Worm (Caenorhabditis elegans) whole organism, midembryonic: ENCODE measurements around the gene srj-18.

Experiments
- T22C8.4 ChIP-seq: fragments of 200-800 bp; sonication (Bioruptor generic); IDR thresholded peaks from 2 replicates; pipeline ENCODE4 v1.3.6; 2022; ENCODE audit warnings: missing genetic modification characterization, missing compliant biosample characterization
- cog-1 ChIP-seq: sonication (generic microtip); optimal IDR thresholded peaks from 2 replicates; lab custom pipeline; 2016; ENCODE audit warnings: missing genetic modification characterization, missing compliant biosample characterization
- flt-1 ChIP-seq: fragments of 200-800 bp; sonication (Bioruptor generic); IDR thresholded peaks from 2 replicates; pipeline ENCODE4 v1.3.6; 2022; ENCODE audit warnings: missing genetic modification characterization, missing compliant biosample characterization
- klf-2 ChIP-seq: fragments of 200-800 bp; sonication (Bioruptor generic); conservative IDR thresholded peaks from 2 replicates; pipeline ENCODE4 v1.3.6; 2022; ENCODE audit warnings: missing genetic modification reagents, missing genetic modification characterization, missing compliant biosample characterization
- med-1 ChIP-seq: sonication (generic microtip); optimal IDR thresholded peaks from 2 replicates; lab custom pipeline; 2017; ENCODE audit warnings: missing genetic modification characterization, mild to moderate bottlenecking, missing compliant biosample characterization, antibody characterized with exemption, missing genetic modification reagents; ENCODE audit not compliant: insufficient read depth
- ref-1 ChIP-seq: fragments of 200-800 bp; sonication (Bioruptor generic); conservative IDR thresholded peaks from 2 replicates; pipeline ENCODE4 v1.3.6; 2022; ENCODE audit warnings: missing genetic modification reagents, missing genetic modification characterization, missing compliant biosample characterization
- tab-1 ChIP-seq: fragments of 200-800 bp; sonication (Bioruptor generic); IDR thresholded peaks from 2 replicates; pipeline ENCODE4 v1.3.6; 2022; ENCODE audit warnings: missing genetic modification characterization, missing compliant biosample characterization
- ztf-23 ChIP-seq: fragments of 200-800 bp; sonication (Bioruptor generic); IDR thresholded peaks from 2 replicates; pipeline ENCODE4 v1.3.6; 2022; ENCODE audit warnings: missing genetic modification reagents, missing genetic modification characterization, missing compliant biosample characterization
- ztf-29 ChIP-seq: fragments of 200-800 bp; sonication (Bioruptor generic); IDR thresholded peaks from 2 replicates; pipeline ENCODE4 v1.3.6; 2022; ENCODE audit warnings: missing genetic modification reagents, missing genetic modification characterization, missing compliant biosample characterization

srj-18 gene

DNA sequence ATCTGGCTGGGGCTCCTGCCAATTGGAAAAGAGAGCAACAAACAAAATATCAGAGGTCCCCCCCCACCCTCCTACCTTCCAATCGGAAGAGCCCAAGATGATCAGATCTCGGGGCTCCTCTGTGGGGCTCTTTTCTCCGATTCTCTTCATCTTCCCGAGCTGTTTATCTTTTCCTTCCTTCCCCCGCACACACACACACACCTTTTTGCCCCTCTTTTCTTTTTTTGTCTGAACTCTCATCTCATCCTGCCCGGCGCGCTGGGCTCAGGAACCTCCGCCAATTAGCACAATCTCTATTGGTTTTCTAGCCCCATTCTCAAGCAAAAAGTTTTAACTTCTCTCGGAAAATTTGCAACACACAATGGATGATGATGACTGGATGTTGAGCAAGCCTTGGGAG, 29.1 kb downstream of the srj-18 start:
- TF ChIP-seq cog-1 (tag; lab: Kevin White, UChicago): no peak
- no peak for TF ChIP-seq ref-1 (GFP tag; lab: Robert Waterston, UW)
- TF ChIP-seq tab-1 (GFP tag; lab: Robert Waterston, UW): no peak
- TF ChIP-seq ztf-23: no peak
- no peak for TF ChIP-seq med-1
- no peak for TF ChIP-seq T22C8.4
- TF ChIP-seq ztf-29 (GFP tag; lab: Robert Waterston, UW): no peak
- no peak for TF ChIP-seq klf-2
- no peak for TF ChIP-seq flt-1

ce11 chrV:2807760-2808159, 33.6 kb downstream of the srj-18 start, which contains the start of gene ketn-1:
TSS of gene ketn-1 (minus strand) at chrV:2807860.
- TF ChIP-seq T22C8.4 (no peak), ztf-29 (GFP tag; lab: Robert Waterston, UW) (no peak), ref-1 (GFP tag; lab: Robert Waterston, UW) (no peak), med-1 (no peak), cog-1 (tag; lab: Kevin White, UChicago) (no peak), flt-1 (no peak), klf-2 (no peak), ztf-23 (no peak), tab-1 (GFP tag; lab: Robert Waterston, UW) (no peak)

ce11 chrV:2809443-2809842, 35.3 kb downstream of the srj-18 start:
- TF ChIP-seq flt-1 (no peak), cog-1 (tag; lab: Kevin White, UChicago) (no peak), tab-1 (GFP tag; lab: Robert Waterston, UW) (no peak), ref-1 (GFP tag; lab: Robert Waterston, UW) (no peak), klf-2 (no peak), ztf-23 (no peak), T22C8.4 (no peak), med-1 (no peak), ztf-29 (GFP tag; lab: Robert Waterston, UW) (no peak)

DNA sequence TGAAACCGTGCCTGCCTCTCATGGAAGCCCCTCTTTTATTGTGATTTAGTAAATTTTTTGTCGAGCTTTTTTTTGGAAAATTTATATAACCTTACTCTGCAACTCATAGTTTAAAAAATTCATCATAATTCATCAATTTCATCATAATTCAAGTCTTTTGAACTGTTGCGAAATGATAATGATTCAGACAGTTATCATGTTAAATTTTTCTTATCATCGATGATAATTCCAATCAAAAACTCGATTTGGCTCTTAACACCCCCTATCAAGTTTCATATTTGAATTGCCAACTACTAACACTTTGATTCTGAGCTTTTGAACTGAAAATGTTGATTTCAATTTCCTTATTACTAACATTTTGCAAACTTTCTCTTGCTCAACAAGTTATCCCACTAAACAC, 36.0 kb downstream of the srj-18 start, which contains the start of gene F54E2.1:
F54E2.1 (plus strand) TSS at position 235 of the 400 bp plus-strand sequence.
- TF ChIP-seq med-1 (no peak), ztf-23 (no peak), T22C8.4 (no peak), klf-2 (no peak)

DNA sequence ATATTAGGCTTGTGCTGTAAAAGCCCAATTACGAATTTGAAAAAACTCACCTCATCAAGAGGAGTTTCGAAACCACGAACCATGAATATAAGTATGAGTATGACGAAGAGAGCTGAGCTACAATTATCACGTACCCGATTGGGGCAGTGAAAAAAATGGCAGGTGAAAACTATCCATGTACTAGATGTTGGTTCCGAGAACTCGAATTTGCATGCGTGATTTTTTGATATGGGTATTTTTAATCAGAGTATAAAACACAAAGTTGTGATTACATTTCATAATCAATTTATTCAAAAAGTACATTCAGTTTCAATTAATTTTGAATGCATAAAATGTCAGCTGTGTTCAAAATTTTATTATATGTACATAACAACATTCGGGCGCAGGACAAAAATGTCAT, 39.7 kb downstream of the srj-18 start, which contains the start of gene F54E2.9:
F54E2.9 (minus strand) TSS at position 132 of the 400 bp plus-strand sequence.
- TF ChIP-seq tab-1 (GFP tag; lab: Robert Waterston, UW): no peak
- no peak for TF ChIP-seq flt-1
- TF ChIP-seq ref-1 (GFP tag; lab: Robert Waterston, UW): no peak

ce11 chrV:2815956-2816355, 41.8 kb downstream of the srj-18 start, which contains the start of gene F54E2.5:
TSS of gene F54E2.5 (minus strand) at chrV:2816056.
- no peak for TF ChIP-seq med-1
- TF ChIP-seq tab-1 (GFP tag; lab: Robert Waterston, UW): no peak
- no peak for TF ChIP-seq T22C8.4
- no peak for TF ChIP-seq ztf-29 (GFP tag; lab: Robert Waterston, UW)
- TF ChIP-seq flt-1: no peak
- TF ChIP-seq ztf-23: no peak
- no peak for TF ChIP-seq ref-1 (GFP tag; lab: Robert Waterston, UW)
- no peak for TF ChIP-seq klf-2
- TF ChIP-seq cog-1 (tag; lab: Kevin White, UChicago): no peak

DNA sequence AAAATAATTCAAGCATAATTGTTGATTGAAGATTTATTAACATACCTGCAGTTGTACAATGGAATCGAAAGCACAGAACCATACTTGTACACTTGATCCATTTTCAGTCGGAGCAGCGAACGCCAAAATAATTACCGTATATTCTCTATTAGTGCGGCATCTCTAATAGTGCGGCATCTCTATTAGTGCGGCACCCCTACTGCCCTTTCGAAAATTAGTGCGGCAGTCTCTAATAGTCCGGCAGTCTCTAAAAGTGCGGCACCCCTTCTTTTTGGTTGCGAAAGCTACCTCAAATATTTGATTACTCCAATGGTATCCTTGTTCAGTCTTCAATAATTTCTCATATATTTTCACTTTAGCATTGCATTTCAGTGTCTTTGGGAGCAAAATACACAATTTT, 44.0 kb downstream of the srj-18 start, which contains the start of gene srt-34:
srt-34 (minus strand) TSS at position 101 of the 400 bp plus-strand sequence.
- TF ChIP-seq ztf-23 (no peak), ztf-29 (GFP tag; lab: Robert Waterston, UW) (no peak), klf-2 (no peak), cog-1 (tag; lab: Kevin White, UChicago) (no peak), ref-1 (GFP tag; lab: Robert Waterston, UW) (no peak), tab-1 (GFP tag; lab: Robert Waterston, UW) (no peak), flt-1 (no peak), T22C8.4 (no peak), med-1 (no peak)

- TF ChIP-seq ref-1 (GFP tag; lab: Robert Waterston, UW) (no peak), ztf-23 (no peak), flt-1 (no peak), med-1 (no peak)
These were observed 47.6 kb downstream of the srj-18 start, which contains the start of gene srh-36 for ce11 chrV:2821618-2822272. TSS of gene srh-36 (minus strand) at chrV:2821668.
